Fruit fly (Drosophila melanogaster) whole organism, embryonic: ENCODE data around the gene Gel.

Experiments
- B-H1 ChIP-seq: fragments of 200-800 bp; sonication (Bioruptor generic); IDR thresholded peaks from 3 replicates; pipeline ENCODE4 v1.3.6; 2022; ENCODE audit warnings: missing biosample characterization, missing genetic modification characterization
- CG34422 ChIP-seq: fragments of 200-800 bp; sonication (Bioruptor generic); IDR thresholded peaks from 3 replicates; pipeline ENCODE4 v1.3.6; 2022; ENCODE audit warnings: missing biosample characterization, missing genetic modification characterization
- Rfx ChIP-seq: fragments of 200-800 bp; sonication (Bioruptor generic); IDR thresholded peaks from 2 replicates; pipeline ENCODE4 v1.3.6; 2022; ENCODE audit warnings: missing biosample characterization, missing genetic modification characterization
- ato ChIP-seq: fragments of 200-800 bp; sonication (Bioruptor generic); IDR thresholded peaks from 2 replicates; pipeline ENCODE4 v1.3.6; 2022; ENCODE audit warnings: missing biosample characterization, missing genetic modification characterization; ENCODE audit not compliant: partially characterized antibody

DNA sequence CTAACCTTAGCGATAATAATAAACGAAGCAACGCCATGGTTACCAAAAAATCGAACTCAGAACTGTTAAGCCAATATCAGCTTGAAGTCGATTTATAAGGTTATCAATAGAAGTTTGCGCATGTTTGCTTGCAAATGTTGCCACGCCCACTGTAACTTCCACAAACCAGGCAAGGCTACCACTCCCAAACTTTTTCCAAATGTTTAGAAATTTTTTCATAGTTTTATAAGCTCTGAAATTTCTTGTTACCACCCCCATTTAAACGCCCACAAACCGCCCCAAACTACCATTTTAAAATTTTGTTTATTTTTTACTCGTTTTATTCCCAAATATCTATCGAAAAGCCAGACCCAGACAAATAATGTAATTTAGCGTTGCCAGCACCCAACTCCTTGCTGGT lies 42.8 kb downstream of the Gel start, which contains the start of gene flip:
- no peak for TF ChIP-seq ato (GFP tag; lab: Robert Waterston, UW)
- TF ChIP-seq B-H1 (GFP tag; lab: Robert Waterston, UW), result no peak
- TF ChIP-seq Rfx, result no peak
- no peak for TF ChIP-seq CG34422 (GFP tag; lab: Robert Waterston, UW)
